Worm (Caenorhabditis elegans): ENCODE results near the gene K02G10.15.

ce11 chrX:4662293-4662825, 20.2 kb downstream of the K02G10.15 start:
- TF ChIP-seq him-1 (tag; optimal IDR thresholded peaks at IDR 0.05), result no peak
- no peak for TF ChIP-seq W03F9.2 (tag; optimal IDR thresholded peaks at IDR 0.05)
